Fruit fly (Drosophila melanogaster): ENCODE data around the gene Fuca.

DNA sequence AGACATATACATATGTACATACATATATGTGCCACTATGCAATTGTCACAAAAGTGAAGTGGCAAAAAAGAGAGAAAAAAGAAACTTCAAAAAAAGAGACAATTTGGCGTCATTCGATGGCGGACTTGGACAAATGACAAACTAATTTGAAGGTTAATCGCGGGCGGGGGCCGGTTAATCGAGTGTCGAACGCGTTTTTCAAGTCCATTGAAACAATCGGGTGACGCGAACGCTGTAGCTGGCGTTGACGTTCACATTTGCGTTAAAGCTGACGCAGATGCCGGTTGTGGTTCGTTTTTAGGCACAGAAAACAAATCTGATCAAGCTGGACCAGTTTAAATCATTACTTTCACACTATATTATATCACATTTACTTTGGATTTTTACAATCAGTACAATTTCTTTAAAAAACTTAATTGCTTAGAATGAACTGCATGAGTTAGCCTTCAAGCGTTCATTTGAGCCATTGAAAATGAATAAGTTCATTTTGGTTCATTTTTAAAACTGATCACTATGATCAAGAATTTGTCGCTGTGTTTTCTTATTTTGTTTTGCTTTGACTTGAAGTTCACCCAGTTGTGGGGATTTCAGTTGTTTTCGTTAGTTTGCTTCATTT lies 11.3 kb upstream of the Fuca start:
- TF ChIP-seq CG14711 (tag; optimal IDR thresholded peaks at IDR 0.05) (no peak), toe (GFP tag; optimal IDR thresholded peaks at IDR 0.05) (no peak), cnc (optimal IDR thresholded peaks at IDR 0.05) (no peak), CG1620 (GFP tag; optimal IDR thresholded peaks at IDR 0.05) (no peak), pad (GFP tag; optimal IDR thresholded peaks at IDR 0.05) (no peak), CG7101 (tag; optimal IDR thresholded peaks at IDR 0.05) (no peak), Hr96 (GFP tag; optimal IDR thresholded peaks at IDR 0.05) (no peak), cic (GFP tag; optimal IDR thresholded peaks at IDR 0.05) (no peak), CG7045 (GFP tag; optimal IDR thresholded peaks at IDR 0.05) (no peak), tj (GFP tag; optimal IDR thresholded peaks at IDR 0.05) (no peak), Mnt (GFP tag; optimal IDR thresholded peaks at IDR 0.05) (no peak), ovo (GFP tag; optimal IDR thresholded peaks at IDR 0.05) (no peak)
